Worm (Caenorhabditis elegans): Measurements from ENCODE around the gene prdh-1.

DNA sequence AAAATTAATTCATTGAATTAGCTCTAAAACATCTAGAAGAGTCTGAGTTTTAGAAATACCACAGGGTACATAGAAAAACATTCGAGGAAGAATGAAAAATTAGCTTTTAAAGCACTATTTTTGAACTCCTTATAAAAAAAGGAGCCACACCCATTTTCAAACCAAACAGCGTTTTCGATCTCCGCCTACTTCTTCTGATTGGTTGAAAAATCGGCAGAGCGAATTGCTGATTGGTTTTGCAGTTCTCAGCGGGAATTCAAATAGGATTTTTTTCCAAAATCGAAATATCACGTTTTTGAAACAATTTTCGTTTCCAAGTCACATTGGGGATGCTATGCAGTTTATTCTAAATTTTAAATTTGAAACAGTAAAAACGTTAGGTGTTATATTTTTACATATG, 1.7 kb upstream of the prdh-1 start:
- no peak for TF ChIP-seq dao-5 (tag; optimal IDR thresholded peaks at IDR 0.05)
- TF ChIP-seq him-1 (tag; optimal IDR thresholded peaks at IDR 0.05), result no peak
